Fruit fly (Drosophila melanogaster) whole organism, embryonic: ENCODE results near the gene CG15208.
A peak's percentile ranks its signal among the peaks of the same experiment; 100 is the strongest.

Source experiments
- Awh ChIP-seq: fragments of 200-800 bp; sonication (Bioruptor generic); IDR thresholded peaks from 2 replicates; pipeline ENCODE4, ENCODE4 v1.3.6; 2022; ENCODE audit warnings: missing biosample characterization, missing genetic modification characterization
- Blimp-1 ChIP-seq: fragments of 200-800 bp; sonication (Bioruptor generic); optimal IDR thresholded peaks from 3 replicates; lab custom pipeline; 2018; ENCODE audit warnings: missing biosample characterization, missing genetic modification characterization, mild to moderate bottlenecking, moderate library complexity, missing genetic modification reagents
- CG10209 ChIP-seq: fragments of 200-800 bp; sonication (Bioruptor generic); optimal IDR thresholded peaks from 3 replicates; lab custom pipeline; 2017; ENCODE audit warnings: missing biosample characterization, mild to moderate bottlenecking, missing genetic modification characterization, missing genetic modification reagents
- CG10979 ChIP-seq: fragments of 200-800 bp; sonication (Bioruptor generic); optimal IDR thresholded peaks from 2 replicates; lab custom pipeline; 2018; ENCODE audit warnings: missing biosample characterization, mild to moderate bottlenecking, missing genetic modification characterization, moderate library complexity
- CG11247 ChIP-seq: fragments of 200-800 bp; sonication (Bioruptor generic); IDR thresholded peaks from 2 replicates; pipeline ENCODE4 v1.3.6; 2022; ENCODE audit warnings: missing biosample characterization, missing genetic modification characterization
- CG11456 ChIP-seq: fragments of 200-800 bp; sonication (Bioruptor generic); IDR thresholded peaks from 3 replicates; pipeline ENCODE4 v1.3.6; 2022; ENCODE audit warnings: missing biosample characterization, missing genetic modification characterization
- CG12071 ChIP-seq: fragments of 200-800 bp; sonication (Bioruptor generic); optimal IDR thresholded peaks from 3 replicates; lab custom pipeline; 2018; ENCODE audit warnings: missing biosample characterization, mild to moderate bottlenecking, missing genetic modification characterization
- CG12744 ChIP-seq: fragments of 200-800 bp; sonication (Bioruptor generic); optimal IDR thresholded peaks from 2 replicates; lab custom pipeline; 2016; ENCODE audit warnings: missing biosample characterization, missing genetic modification characterization
- CG14441 ChIP-seq: fragments of 200-800 bp; sonication (Bioruptor generic); IDR thresholded peaks from 2 replicates; pipeline ENCODE4 v1.3.6; 2022; ENCODE audit warnings: missing biosample characterization, missing genetic modification characterization
- CG1602 ChIP-seq: fragments of 200-800 bp; sonication (Bioruptor generic); optimal IDR thresholded peaks from 3 replicates; lab custom pipeline; 2016; ENCODE audit warnings: missing biosample characterization, missing genetic modification characterization
- CG16779 ChIP-seq: fragments of 200-800 bp; sonication (Bioruptor generic); IDR thresholded peaks from 2 replicates; pipeline ENCODE4 v1.3.6; 2022; ENCODE audit warnings: missing biosample characterization, missing genetic modification characterization
- CG17328 ChIP-seq: fragments of 200-800 bp; sonication (Bioruptor generic); IDR thresholded peaks from 2 replicates; pipeline ENCODE4 v1.3.6; 2022; ENCODE audit warnings: missing biosample characterization, missing genetic modification characterization
- CG17361 ChIP-seq: fragments of 200-800 bp; sonication (Bioruptor generic); IDR thresholded peaks from 3 replicates; pipeline ENCODE4 v1.3.6; 2022; ENCODE audit warnings: missing biosample characterization, missing genetic modification characterization
- CG17385 ChIP-seq: fragments of 200-800 bp; sonication (Bioruptor generic); optimal IDR thresholded peaks from 3 replicates; lab custom pipeline; 2018; ENCODE audit warnings: missing biosample characterization, mild to moderate bottlenecking, missing genetic modification characterization
- CG2678 ChIP-seq: fragments of 200-800 bp; sonication (Bioruptor generic); optimal IDR thresholded peaks from 3 replicates; lab custom pipeline; 2019; ENCODE audit warnings: missing biosample characterization, mild to moderate bottlenecking, missing genetic modification characterization, moderate library complexity
- CG2712 ChIP-seq: fragments of 200-800 bp; optimal IDR thresholded peaks from 3 replicates; lab custom pipeline; 2019; ENCODE audit warnings: missing biosample characterization, mild to moderate bottlenecking, missing genetic modification characterization, moderate library complexity
- CG32532 ChIP-seq: fragments of 200-800 bp; sonication (Bioruptor generic); IDR thresholded peaks from 2 replicates; pipeline ENCODE4 v1.3.6; 2022; ENCODE audit warnings: missing biosample characterization, missing genetic modification characterization
- CG7987 ChIP-seq: fragments of 200-800 bp; sonication (Bioruptor generic); optimal IDR thresholded peaks from 2 replicates; lab custom pipeline; 2018; ENCODE audit warnings: missing biosample characterization, mild to moderate bottlenecking, missing genetic modification characterization, moderate library complexity
- CG9609 ChIP-seq: fragments of 200-800 bp; sonication (Bioruptor generic); optimal IDR thresholded peaks from 3 replicates; lab custom pipeline; 2016; ENCODE audit warnings: missing biosample characterization, missing genetic modification characterization
- Dad ChIP-seq: fragments of 200-800 bp; sonication (Bioruptor generic); optimal IDR thresholded peaks from 3 replicates; lab custom pipeline; 2016; ENCODE audit warnings: missing biosample characterization, missing genetic modification characterization
- E2f2 ChIP-seq: fragments of 200-800 bp; sonication (Bioruptor generic); IDR thresholded peaks from 2 replicates; pipeline ENCODE4 v1.3.6; 2022; ENCODE audit warnings: missing biosample characterization, missing genetic modification characterization
- Hey ChIP-seq: fragments of 200-800 bp; sonication (Bioruptor generic); optimal IDR thresholded peaks from 3 replicates; lab custom pipeline; 2018; ENCODE audit warnings: missing biosample characterization, mild to moderate bottlenecking, missing genetic modification characterization
- NFAT ChIP-seq: fragments of 200-800 bp; sonication (Bioruptor generic); IDR thresholded peaks from 2 replicates; pipeline ENCODE4 v1.3.6; 2022; ENCODE audit warnings: missing biosample characterization, missing genetic modification characterization
- Oaz ChIP-seq: fragments of 200-800 bp; sonication (Bioruptor generic); IDR thresholded peaks from 2 replicates; pipeline ENCODE4 v1.3.6; 2022; ENCODE audit warnings: missing biosample characterization, missing genetic modification characterization
- PHDP ChIP-seq: fragments of 200-800 bp; sonication (Bioruptor generic); optimal IDR thresholded peaks from 3 replicates; lab custom pipeline; 2018; ENCODE audit warnings: missing biosample characterization, mild to moderate bottlenecking, missing genetic modification characterization, moderate library complexity
- Sox102F ChIP-seq: fragments of 200-800 bp; sonication (Bioruptor generic); optimal IDR thresholded peaks from 2 replicates; lab custom pipeline; 2018; ENCODE audit warnings: missing biosample characterization, mild to moderate bottlenecking, missing genetic modification characterization, moderate library complexity
- Xbp1 ChIP-seq: fragments of 200-800 bp; sonication (Bioruptor generic); optimal IDR thresholded peaks from 3 replicates; lab custom pipeline; 2016; ENCODE audit warnings: missing biosample characterization, mild to moderate bottlenecking, missing genetic modification characterization
- ara ChIP-seq: fragments of 200-800 bp; sonication (Bioruptor generic); IDR thresholded peaks from 2 replicates; pipeline ENCODE4 v1.3.6; 2022; ENCODE audit warnings: missing biosample characterization, missing genetic modification characterization
- croc ChIP-seq: fragments of 200-800 bp; sonication (Bioruptor generic); conservative IDR thresholded peaks from 3 replicates; pipeline ENCODE4 v1.3.6; 2022; ENCODE audit warnings: missing biosample characterization, missing genetic modification characterization
- dmrt11E ChIP-seq: fragments of 200-800 bp; sonication (Bioruptor generic); optimal IDR thresholded peaks from 3 replicates; lab custom pipeline; 2018; ENCODE audit warnings: missing biosample characterization, mild to moderate bottlenecking, missing genetic modification characterization, moderate library complexity
- dmrt99B ChIP-seq: fragments of 200-800 bp; sonication (Bioruptor generic); optimal IDR thresholded peaks from 2 replicates; lab custom pipeline; 2018; ENCODE audit warnings: missing biosample characterization, mild to moderate bottlenecking, missing genetic modification characterization, moderate library complexity
- dpn ChIP-seq, 2 experiments: fragments of 200-800 bp; sonication (Bioruptor generic); optimal IDR thresholded peaks; 3 replicates each; lab custom pipeline; 2016; ENCODE audit warnings: missing biosample characterization in 2 of 2, missing genetic modification characterization in 2 of 2
- fd96Cb ChIP-seq: fragments of 200-800 bp; sonication (Bioruptor generic); optimal IDR thresholded peaks from 2 replicates; lab custom pipeline; 2018; ENCODE audit warnings: missing biosample characterization, mild to moderate bottlenecking, missing genetic modification characterization, moderate library complexity
- grau ChIP-seq: fragments of 200-800 bp; optimal IDR thresholded peaks from 3 replicates; lab custom pipeline; 2019; ENCODE audit warnings: missing biosample characterization, mild to moderate bottlenecking, missing genetic modification characterization, moderate library complexity
- ind ChIP-seq: fragments of 200-800 bp; sonication (Bioruptor generic); optimal IDR thresholded peaks from 3 replicates; lab custom pipeline; 2016; ENCODE audit warnings: missing biosample characterization, missing genetic modification characterization
- nau ChIP-seq: fragments of 200-800 bp; sonication (Bioruptor generic); optimal IDR thresholded peaks from 3 replicates; lab custom pipeline; 2017; ENCODE audit warnings: missing biosample characterization, mild to moderate bottlenecking, missing genetic modification characterization, missing genetic modification reagents
- nom ChIP-seq: fragments of 200-800 bp; sonication (Bioruptor generic); optimal IDR thresholded peaks from 2 replicates; lab custom pipeline; 2017; ENCODE audit warnings: missing biosample characterization, missing genetic modification characterization, mild to moderate bottlenecking, moderate library complexity, missing genetic modification reagents
- onecut ChIP-seq: fragments of 200-800 bp; sonication (Bioruptor generic); IDR thresholded peaks from 2 replicates; pipeline ENCODE4 v1.3.6; 2022; ENCODE audit warnings: missing biosample characterization, missing genetic modification characterization
- phol ChIP-seq: fragments of 200-800 bp; sonication (Bioruptor generic); optimal IDR thresholded peaks from 3 replicates; lab custom pipeline; 2018; ENCODE audit warnings: missing biosample characterization, mild to moderate bottlenecking, missing genetic modification characterization, moderate library complexity
- pnt ChIP-seq: fragments of 200-800 bp; sonication (Bioruptor generic); optimal IDR thresholded peaks from 3 replicates; lab custom pipeline; 2016; ENCODE audit warnings: missing biosample characterization, missing genetic modification characterization
- prd ChIP-seq, 3 experiments: fragments of >200 bp in 2 of 3; fragments of 200-800 bp in 1 of 3; sonication (Bioruptor generic) in 1 of 3; optimal IDR thresholded peaks in 2 of 3; IDR thresholded peaks in 1 of 3; 2 replicates in 2 of 3; 3 replicates in 1 of 3; pipeline versions ENCODE4 v1.3.6 to Lab custom; 2017 to 2022; ENCODE audit warnings: missing biosample characterization in 1 of 3, missing genetic modification characterization in 1 of 3
- rib ChIP-seq: fragments of 200-800 bp; sonication (Bioruptor generic); IDR thresholded peaks from 2 replicates; pipeline ENCODE4 v1.3.6; 2022; ENCODE audit warnings: missing biosample characterization, missing genetic modification characterization
- row ChIP-seq: fragments of 200-800 bp; sonication (Bioruptor generic); IDR thresholded peaks from 3 replicates; pipeline ENCODE4 v1.3.6; 2022; ENCODE audit warnings: missing biosample characterization, missing genetic modification characterization
- unc-4 ChIP-seq: fragments of 200-800 bp; sonication (Bioruptor generic); IDR thresholded peaks from 2 replicates; pipeline ENCODE4 v1.3.6; 2022; ENCODE audit warnings: missing biosample characterization, missing genetic modification characterization; ENCODE audit not compliant: partially characterized antibody
- unpg ChIP-seq: fragments of 200-800 bp; sonication (Bioruptor generic); optimal IDR thresholded peaks from 3 replicates; lab custom pipeline; 2018; ENCODE audit warnings: missing biosample characterization, mild to moderate bottlenecking, missing genetic modification characterization, moderate library complexity
- vfl ChIP-seq: fragments of 200-800 bp; sonication (Bioruptor generic); optimal IDR thresholded peaks from 2 replicates; lab custom pipeline; 2016; ENCODE audit warnings: missing biosample characterization, missing genetic modification characterization

The CG15208 gene

DNA sequence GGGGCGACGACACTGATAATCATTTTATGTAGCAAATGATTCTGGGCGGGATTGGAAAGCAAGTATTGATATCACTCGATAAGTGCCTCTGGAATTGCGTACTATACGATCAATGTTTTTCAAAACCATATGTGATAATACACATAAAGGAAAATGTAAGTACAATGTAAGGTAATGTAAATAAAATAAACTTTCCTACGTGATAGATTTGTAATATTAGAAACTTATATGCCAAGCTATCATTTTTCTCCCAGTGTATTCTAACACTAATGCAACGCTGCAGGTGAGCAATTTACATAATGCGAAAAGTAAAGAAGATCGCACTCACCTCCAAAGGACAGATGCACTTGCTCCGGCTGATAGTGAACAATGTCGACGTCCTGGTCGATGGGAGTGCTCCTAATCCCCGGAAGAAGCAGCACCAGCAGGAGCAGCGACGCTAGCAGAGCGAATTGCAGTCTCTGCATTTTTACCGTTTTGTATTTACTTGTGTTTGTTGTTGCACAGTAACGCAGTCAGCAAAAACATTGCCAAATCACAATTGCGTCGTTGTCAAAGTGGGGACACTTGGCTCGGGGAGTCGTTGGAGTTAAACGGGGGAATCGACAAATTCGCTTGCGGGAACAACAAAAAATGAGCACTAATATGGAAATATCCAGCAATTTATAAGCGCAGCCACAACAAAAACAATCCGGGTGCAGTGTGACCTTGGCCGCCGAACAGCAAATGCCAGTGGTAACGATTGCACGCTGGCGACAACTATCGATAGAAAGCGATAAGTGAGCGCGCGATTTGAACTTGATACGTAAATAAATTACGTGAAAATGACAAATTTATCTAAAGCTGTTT is 22.5 kb upstream of the CG15208 start, which contains the start of gene CG1637 (continued):
- TF ChIP-seq CG11456 (GFP tag; lab: Robert Waterston, UW), result no peak
- TF ChIP-seq Dad, result no peak
- TF ChIP-seq CG2678 (tag; lab: Kevin White, UChicago), result no peak
- no peak for TF ChIP-seq CG10979 (tag; lab: Kevin White, UChicago)

DNA sequence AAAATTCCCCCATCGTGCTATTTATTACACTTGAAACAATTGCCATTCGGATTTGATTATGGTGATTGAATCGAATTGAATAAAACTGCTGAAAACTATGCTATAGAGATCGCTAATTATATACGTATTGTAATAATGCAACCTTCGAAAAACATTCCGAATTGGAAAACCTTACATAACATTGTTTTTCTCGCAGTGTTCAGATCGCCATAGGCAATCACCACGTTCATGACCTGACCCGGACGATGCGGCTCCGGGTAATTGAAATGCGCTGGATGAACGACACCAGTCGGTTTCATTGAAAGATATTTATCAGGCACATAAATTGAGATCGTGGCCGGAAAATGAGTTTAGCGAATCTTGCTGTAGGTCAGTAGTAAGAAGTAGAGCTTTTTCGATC is 17.0 kb upstream of the CG15208 start:
- TF ChIP-seq vfl (GFP tag; lab: Kevin White, UChicago) (no peak), Xbp1 (peak; percentile 19), croc (no peak), Oaz (GFP tag; lab: Robert Waterston, UW) (no peak), row (GFP tag; lab: Robert Waterston, UW) (0 out of 3 replicates have a peak, but pooled peaks have one; percentile 28), CG10979 (tag; lab: Kevin White, UChicago) (peak; percentile 16), Hey (tag; lab: Kevin White, UChicago) (no peak), PHDP (tag; lab: Kevin White, UChicago) (peak; percentile 12), dpn (GFP tag; optimal IDR thresholded peaks at IDR 0.05; lab: Kevin White, UChicago) (peak in 1 of 2 experiments; percentile 5), CG11247 (no peak), CG2712 (tag; lab: Kevin White, UChicago) (peak; percentile 14), Awh (no peak), fd96Cb (peak; percentile 8), CG32532 (no peak), CG17328 (0 out of 2 replicates have a peak, but pooled peaks have one; percentile 33), dmrt99B (tag; lab: Kevin White, UChicago) (peak; percentile 6), CG10209 (peak; percentile 2), unc-4 (no peak), CG17385 (GFP tag; lab: Kevin White, UChicago) (no peak), CG12744 (GFP tag; lab: Kevin White, UChicago) (no peak), prd (optimal IDR thresholded peaks at IDR 0.05; lab: Kevin White, UChicago) (no peak), prd (GFP tag; IDR thresholded peaks at IDR 0.05; lab: Robert Waterston, UW) (peak; percentile 40; the same call in 1 of the 3 replicates), phol (tag; lab: Kevin White, UChicago) (peak; percentile 17), pnt (GFP tag; lab: Kevin White, UChicago) (no peak), ara (GFP tag; lab: Robert Waterston, UW) (0 out of 2 replicates have a peak, but pooled peaks have one; percentile 17), grau (tag; lab: Kevin White, UChicago) (peak; percentile 7), CG14441 (no peak), dmrt11E (tag; lab: Kevin White, UChicago) (peak; percentile 16), CG7987 (GFP tag; lab: Kevin White, UChicago) (no peak), NFAT (no peak), nom (no peak), nau (GFP tag; lab: Kevin White, UChicago) (no peak), onecut (GFP tag; lab: Robert Waterston, UW) (no peak), CG17361 (no peak), Sox102F (peak; percentile 28), CG16779 (GFP tag; lab: Robert Waterston, UW) (no peak), CG12071 (GFP tag; lab: Kevin White, UChicago) (no peak), unpg (GFP tag; lab: Kevin White, UChicago) (peak; percentile 29), CG9609 (GFP tag; lab: Kevin White, UChicago) (peak; percentile 4), E2f2 (GFP tag; lab: Robert Waterston, UW) (no peak), rib (GFP tag; lab: Robert Waterston, UW) (no peak), CG1602 (GFP tag; lab: Kevin White, UChicago) (no peak), Blimp-1 (GFP tag; lab: Kevin White, UChicago) (peak; percentile 25), ind (peak; percentile 5)
